Fruit fly (Drosophila melanogaster) whole organism, embryonic: ENCODE data around the gene CG2611.

ENCODE experiments used
- ATbp ChIP-seq: fragments of 200-800 bp; sonication (Bioruptor generic); optimal IDR thresholded peaks from 2 replicates; lab custom pipeline; 2017; ENCODE audit warnings: missing biosample characterization, mild to moderate bottlenecking, missing genetic modification characterization, missing genetic modification reagents
- CG10147 ChIP-seq: fragments of 200-800 bp; sonication (Bioruptor generic); optimal IDR thresholded peaks from 2 replicates; lab custom pipeline; 2019; ENCODE audit warnings: missing biosample characterization, mild to moderate bottlenecking, missing genetic modification characterization, moderate library complexity
- CG11560 ChIP-seq: fragments of 200-800 bp; sonication (Bioruptor generic); IDR thresholded peaks from 3 replicates; pipeline ENCODE4 v1.3.6; 2022; ENCODE audit warnings: missing biosample characterization, missing genetic modification characterization
- CG13624 ChIP-seq: fragments of 200-800 bp; sonication (Bioruptor generic); optimal IDR thresholded peaks from 2 replicates; lab custom pipeline; 2016; ENCODE audit warnings: missing biosample characterization, missing genetic modification characterization
- CG15514 ChIP-seq: fragments of 200-800 bp; sonication (Bioruptor generic); optimal IDR thresholded peaks from 3 replicates; lab custom pipeline; 2017; ENCODE audit warnings: missing biosample characterization, missing genetic modification characterization, mild to moderate bottlenecking, moderate library complexity, missing genetic modification reagents
- CG16779 ChIP-seq: fragments of 200-800 bp; sonication (Bioruptor generic); IDR thresholded peaks from 2 replicates; pipeline ENCODE4 v1.3.6; 2022; ENCODE audit warnings: missing biosample characterization, missing genetic modification characterization
- CG16863 ChIP-seq: fragments of 200-800 bp; sonication (Bioruptor generic); optimal IDR thresholded peaks from 3 replicates; lab custom pipeline; 2016; ENCODE audit warnings: missing biosample characterization, missing genetic modification characterization
- CG17385 ChIP-seq: fragments of 200-800 bp; sonication (Bioruptor generic); optimal IDR thresholded peaks from 3 replicates; lab custom pipeline; 2018; ENCODE audit warnings: missing biosample characterization, mild to moderate bottlenecking, missing genetic modification characterization
- CG18476 ChIP-seq: fragments of 200-800 bp; sonication (Bioruptor generic); optimal IDR thresholded peaks from 2 replicates; lab custom pipeline; 2016; ENCODE audit warnings: missing biosample characterization, mild to moderate bottlenecking, missing genetic modification characterization
- CG2202 ChIP-seq: fragments of 200-800 bp; sonication (Bioruptor generic); optimal IDR thresholded peaks from 2 replicates; lab custom pipeline; 2018; ENCODE audit warnings: missing biosample characterization, mild to moderate bottlenecking, missing genetic modification characterization
- CG2889 ChIP-seq: fragments of 200-800 bp; sonication (Bioruptor generic); IDR thresholded peaks from 3 replicates; pipeline ENCODE4 v1.3.6; 2022; ENCODE audit warnings: missing biosample characterization, missing genetic modification characterization
- CG31224 ChIP-seq: fragments of 200-800 bp; sonication (Bioruptor generic); IDR thresholded peaks from 2 replicates; pipeline ENCODE4 v1.3.6; 2022; ENCODE audit warnings: missing biosample characterization, missing genetic modification characterization
- CG34422 ChIP-seq: fragments of 200-800 bp; sonication (Bioruptor generic); IDR thresholded peaks from 3 replicates; pipeline ENCODE4 v1.3.6; 2022; ENCODE audit warnings: missing biosample characterization, missing genetic modification characterization
- CG3726 ChIP-seq: fragments of 200-800 bp; sonication (Bioruptor generic); IDR thresholded peaks from 3 replicates; pipeline ENCODE4, ENCODE4 v1.3.6; 2022; ENCODE audit warnings: missing biosample characterization, missing genetic modification characterization
- CG3995 ChIP-seq: fragments of 200-800 bp; sonication (Bioruptor generic); optimal IDR thresholded peaks from 3 replicates; lab custom pipeline; 2016; ENCODE audit warnings: missing biosample characterization, missing genetic modification characterization
- CG6791 ChIP-seq: fragments of 200-800 bp; sonication (Bioruptor generic); IDR thresholded peaks from 3 replicates; pipeline ENCODE4 v1.3.6; 2022; ENCODE audit warnings: missing biosample characterization, missing genetic modification characterization; ENCODE audit not compliant: partially characterized antibody
- CG8290 ChIP-seq, 3 experiments: fragments of 200-800 bp; sonication (Bioruptor generic); optimal IDR thresholded peaks; 2 replicates each; lab custom pipeline; 2016 to 2019; ENCODE audit warnings: missing biosample characterization in 3 of 3, missing genetic modification characterization in 3 of 3, mild to moderate bottlenecking in 2 of 3, moderate library complexity in 1 of 3
- CG8944 ChIP-seq: fragments of 200-800 bp; sonication (Bioruptor generic); optimal IDR thresholded peaks from 3 replicates; lab custom pipeline; 2016; ENCODE audit warnings: missing biosample characterization, missing genetic modification characterization
- CG9797 ChIP-seq: fragments of 200-800 bp; sonication (Bioruptor generic); optimal IDR thresholded peaks from 3 replicates; lab custom pipeline; 2018; ENCODE audit warnings: missing biosample characterization, mild to moderate bottlenecking, missing genetic modification characterization
- Ets97D ChIP-seq: fragments of 200-800 bp; sonication (Bioruptor generic); optimal IDR thresholded peaks from 3 replicates; lab custom pipeline; 2016; ENCODE audit warnings: missing biosample characterization, missing genetic modification characterization
- Gug ChIP-seq: fragments of 200-800 bp; sonication (Bioruptor generic); IDR thresholded peaks from 4 replicates; pipeline ENCODE4 v1.3.6; 2022; ENCODE audit warnings: missing biosample characterization, missing genetic modification characterization
- H15 ChIP-seq: fragments of 200-800 bp; sonication (Bioruptor generic); IDR thresholded peaks from 3 replicates; pipeline ENCODE4 v1.3.6; 2022; ENCODE audit warnings: missing biosample characterization, missing genetic modification characterization
- Lpt ChIP-seq: fragments of >200 bp; optimal IDR thresholded peaks from 2 replicates; lab custom pipeline; 2018; ENCODE audit warnings: missing biosample characterization, missing genetic modification characterization
- Mad ChIP-seq: fragments of 200-800 bp; sonication (Bioruptor generic); optimal IDR thresholded peaks from 2 replicates; lab custom pipeline; 2016; ENCODE audit warnings: missing biosample characterization, missing genetic modification characterization
- Mrtf ChIP-seq: fragments of 200-800 bp; sonication (Bioruptor generic); IDR thresholded peaks from 3 replicates; pipeline ENCODE4 v1.3.6; 2022; ENCODE audit warnings: missing biosample characterization, missing genetic modification characterization
- Nf-YB ChIP-seq: fragments of 200-800 bp; sonication (Bioruptor generic); optimal IDR thresholded peaks from 3 replicates; lab custom pipeline; 2019; ENCODE audit warnings: missing biosample characterization, mild to moderate bottlenecking, missing genetic modification characterization, moderate library complexity
- Rx ChIP-seq: fragments of 200-800 bp; sonication (Bioruptor generic); IDR thresholded peaks from 2 replicates; pipeline ENCODE4 v1.3.6; 2022; ENCODE audit warnings: missing biosample characterization, missing genetic modification characterization
- Sin3A ChIP-seq: fragments of >200 bp; optimal IDR thresholded peaks from 2 replicates; lab custom pipeline; 2018
- Taf1 ChIP-seq: fragments of 200-800 bp; sonication (Bioruptor generic); IDR thresholded peaks from 2 replicates; pipeline ENCODE4 v1.3.6; 2022; ENCODE audit warnings: missing biosample characterization, missing genetic modification characterization
- Xrp1 ChIP-seq: fragments of 200-800 bp; sonication (Bioruptor generic); IDR thresholded peaks from 2 replicates; pipeline ENCODE4 v1.3.6; 2022; ENCODE audit warnings: missing biosample characterization, missing genetic modification characterization
- ato ChIP-seq: fragments of 200-800 bp; sonication (Bioruptor generic); IDR thresholded peaks from 2 replicates; pipeline ENCODE4 v1.3.6; 2022; ENCODE audit warnings: missing biosample characterization, missing genetic modification characterization; ENCODE audit not compliant: partially characterized antibody
- ci ChIP-seq: fragments of 200-800 bp; sonication (Bioruptor generic); IDR thresholded peaks from 3 replicates; pipeline ENCODE4 v1.3.6; 2022; ENCODE audit warnings: missing biosample characterization, missing genetic modification characterization
- cwo ChIP-seq: fragments of 200-800 bp; sonication (Bioruptor generic); optimal IDR thresholded peaks from 3 replicates; lab custom pipeline; 2017; ENCODE audit warnings: missing biosample characterization, missing genetic modification characterization, mild to moderate bottlenecking, moderate library complexity, missing genetic modification reagents
- dan ChIP-seq: fragments of 200-800 bp; sonication (Bioruptor generic); IDR thresholded peaks from 2 replicates; pipeline ENCODE4 v1.3.6; 2022; ENCODE audit warnings: missing biosample characterization, missing genetic modification characterization
- danr ChIP-seq: fragments of 200-800 bp; sonication (Bioruptor generic); IDR thresholded peaks from 2 replicates; pipeline ENCODE4 v1.3.6; 2022; ENCODE audit warnings: missing biosample characterization, missing genetic modification characterization
- disco-r ChIP-seq: fragments of 200-800 bp; sonication (Bioruptor generic); optimal IDR thresholded peaks from 2 replicates; lab custom pipeline; 2016; ENCODE audit warnings: missing biosample characterization, missing genetic modification characterization
- dmrt99B ChIP-seq: fragments of 200-800 bp; sonication (Bioruptor generic); optimal IDR thresholded peaks from 2 replicates; lab custom pipeline; 2018; ENCODE audit warnings: missing biosample characterization, mild to moderate bottlenecking, missing genetic modification characterization, moderate library complexity
- dpn ChIP-seq, 2 experiments: fragments of 200-800 bp; sonication (Bioruptor generic); optimal IDR thresholded peaks; 3 replicates each; lab custom pipeline; 2016; ENCODE audit warnings: missing biosample characterization in 2 of 2, missing genetic modification characterization in 2 of 2
- fru ChIP-seq: fragments of >200 bp; optimal IDR thresholded peaks from 2 replicates; lab custom pipeline; 2017
- gcm2 ChIP-seq: fragments of 200-800 bp; sonication (Bioruptor generic); optimal IDR thresholded peaks from 2 replicates; lab custom pipeline; 2016; ENCODE audit warnings: missing biosample characterization, missing genetic modification characterization
- gro ChIP-seq: fragments of 200-800 bp; sonication (Bioruptor generic); optimal IDR thresholded peaks from 2 replicates; lab custom pipeline; 2016; ENCODE audit warnings: missing biosample characterization, missing genetic modification characterization
- kay ChIP-seq: fragments of 200-800 bp; sonication (Bioruptor generic); optimal IDR thresholded peaks from 2 replicates; lab custom pipeline; 2016; ENCODE audit warnings: missing biosample characterization, missing genetic modification characterization
- lola ChIP-seq, 3 experiments: fragments of >200 bp in 2 of 3; fragments of 200-800 bp in 1 of 3; sonication (Bioruptor generic) in 1 of 3; optimal IDR thresholded peaks; 2 replicates each; lab custom pipeline; 2017 to 2019; ENCODE audit warnings: missing biosample characterization in 3 of 3, missing genetic modification characterization in 3 of 3, mild to moderate bottlenecking in 1 of 3, moderate library complexity in 1 of 3
- nmo ChIP-seq: fragments of 200-800 bp; sonication (Bioruptor generic); optimal IDR thresholded peaks from 2 replicates; lab custom pipeline; 2018; ENCODE audit warnings: missing biosample characterization, mild to moderate bottlenecking, missing genetic modification characterization, moderate library complexity
- pzg ChIP-seq: fragments of 200-800 bp; sonication (Bioruptor generic); optimal IDR thresholded peaks from 3 replicates; lab custom pipeline; 2018; ENCODE audit warnings: missing biosample characterization, mild to moderate bottlenecking, missing genetic modification characterization, moderate library complexity
- shn ChIP-seq: fragments of 200-800 bp; sonication (Bioruptor generic); optimal IDR thresholded peaks from 3 replicates; lab custom pipeline; 2016; ENCODE audit warnings: missing biosample characterization, missing genetic modification characterization
- slbo ChIP-seq: fragments of 200-800 bp; sonication (Bioruptor generic); IDR thresholded peaks from 2 replicates; pipeline ENCODE4 v1.3.6; 2022; ENCODE audit warnings: missing biosample characterization, missing genetic modification characterization
- slou ChIP-seq: fragments of 200-800 bp; sonication (Bioruptor generic); optimal IDR thresholded peaks from 3 replicates; lab custom pipeline; 2016; ENCODE audit warnings: missing biosample characterization, missing genetic modification characterization
- sr ChIP-seq: fragments of 200-800 bp; sonication (Bioruptor generic); IDR thresholded peaks from 3 replicates; pipeline ENCODE4 v1.3.6; 2022; ENCODE audit warnings: missing biosample characterization, missing genetic modification characterization
- tio ChIP-seq: fragments of 200-800 bp; sonication (Bioruptor generic); optimal IDR thresholded peaks from 2 replicates; lab custom pipeline; 2017; ENCODE audit warnings: missing biosample characterization, missing genetic modification characterization, inconsistent platforms
- unpg ChIP-seq: fragments of 200-800 bp; sonication (Bioruptor generic); optimal IDR thresholded peaks from 3 replicates; lab custom pipeline; 2018; ENCODE audit warnings: missing biosample characterization, mild to moderate bottlenecking, missing genetic modification characterization, moderate library complexity
- vvl ChIP-seq: fragments of 200-800 bp; sonication (Bioruptor generic); IDR thresholded peaks from 2 replicates; pipeline ENCODE4 v1.3.6; 2022; ENCODE audit warnings: missing biosample characterization, missing genetic modification characterization
- z ChIP-seq: fragments of 200-800 bp; sonication (Bioruptor generic); IDR thresholded peaks from 3 replicates; pipeline ENCODE4 v1.3.6; 2022; ENCODE audit warnings: missing biosample characterization, missing genetic modification characterization

Gene CG2611

DNA sequence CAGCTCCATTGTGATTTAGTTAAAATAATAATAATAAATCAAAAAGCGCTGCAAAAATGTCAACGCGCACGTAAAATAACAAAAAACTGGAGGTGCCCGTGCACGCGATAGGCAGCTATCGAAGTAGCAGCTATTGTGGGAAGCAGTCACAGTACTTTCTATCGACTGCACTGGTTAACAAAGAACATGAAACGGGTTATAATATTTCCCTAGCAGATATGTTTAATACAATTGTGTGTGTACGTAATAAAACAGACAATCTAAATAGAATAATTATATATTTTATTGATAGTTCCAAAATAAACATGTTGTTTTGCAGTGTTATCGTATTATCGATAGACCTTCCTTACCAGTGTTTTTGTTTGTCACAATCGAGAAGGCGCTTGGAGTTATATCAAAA lies 25.9 kb downstream of the CG2611 start, which contains the start of the genes CG31678 and IKKepsilon (continued):
- TF ChIP-seq CG31224 (no peak; the same call in 1 of the 2 replicates), Nf-YB (GFP tag; lab: Kevin White, UChicago) (no peak), slbo (GFP tag; lab: Robert Waterston, UW) (peak; percentile 70), ato (GFP tag; lab: Robert Waterston, UW) (peak; percentile 83), CG16779 (no peak), Mrtf (no peak), CG6791 (peak; percentile 90), Mad (GFP tag; lab: Kevin White, UChicago) (peak; percentile 36), Taf1 (GFP tag; lab: Robert Waterston, UW) (no peak), CG8290 (GFP tag; optimal IDR thresholded peaks at IDR 0.05; lab: Kevin White, UChicago) (peak; percentile 2), CG8290 (tag; optimal IDR thresholded peaks at IDR 0.05; lab: Kevin White, UChicago) (no peak), slou (no peak), Rx (GFP tag; lab: Robert Waterston, UW) (no peak), H15 (GFP tag; lab: Robert Waterston, UW) (no peak), CG15514 (GFP tag; lab: Kevin White, UChicago) (peak; percentile 58), dmrt99B (tag; lab: Kevin White, UChicago) (no peak), nmo (GFP tag; lab: Kevin White, UChicago) (peak; percentile 66), dan (GFP tag; lab: Robert Waterston, UW) (no peak), CG17385 (no peak), CG13624 (GFP tag; lab: Kevin White, UChicago) (no peak), CG10147 (GFP tag; lab: Kevin White, UChicago) (peak; percentile 29), ci (peak; percentile 50; the same call in 1 of the 3 replicates), CG3726 (GFP tag; lab: Robert Waterston, UW) (no peak), CG9797 (peak; percentile 12), danr (no peak), CG11560 (tag; lab: Robert Waterston, UW) (no peak), sr (GFP tag; lab: Robert Waterston, UW) (no peak), CG16863 (GFP tag; lab: Kevin White, UChicago) (no peak)
- TF ChIP-seq, all 482 proteins: peak for 138

DNA sequence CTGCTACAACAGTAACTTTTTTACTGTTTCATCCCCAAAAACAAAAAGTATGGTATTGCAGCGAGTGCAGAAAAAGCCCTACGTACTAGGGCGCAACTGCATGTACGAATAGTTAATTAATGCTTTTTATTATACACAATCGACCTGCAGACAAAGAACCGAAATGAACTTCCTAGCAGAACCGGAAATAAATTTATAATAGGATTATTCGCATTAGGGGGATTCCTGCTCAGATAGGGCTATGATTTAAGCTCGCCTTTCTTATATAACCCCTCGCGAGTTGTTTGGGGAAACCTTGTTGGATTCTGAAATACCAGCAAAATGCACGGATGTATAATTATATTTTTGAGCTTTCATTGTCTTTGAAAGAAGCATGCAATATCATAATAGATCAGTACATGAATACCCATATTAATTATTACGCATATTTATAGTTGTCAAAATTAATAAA lies 31.7 kb downstream of the CG2611 start, which contains the start of gene Cen:
TSS of gene Cen (minus strand) at position 199 of the 451 bp plus-strand sequence.
- TF ChIP-seq CG34422 (GFP tag; lab: Robert Waterston, UW) (no peak), gcm2 (GFP tag; lab: Kevin White, UChicago) (no peak), CG8944 (GFP tag; lab: Kevin White, UChicago) (no peak), z (no peak), CG18476 (GFP tag; lab: Kevin White, UChicago) (peak; percentile 26), Ets97D (peak; percentile 58), Lpt (no peak), pzg (GFP tag; lab: Kevin White, UChicago) (peak; percentile 18), Mad (GFP tag; lab: Kevin White, UChicago) (peak; percentile 23), ATbp (GFP tag; lab: Kevin White, UChicago) (no peak), shn (GFP tag; lab: Kevin White, UChicago) (peak; percentile 27), CG3995 (GFP tag; lab: Kevin White, UChicago) (peak; percentile 67), tio (GFP tag; lab: Kevin White, UChicago) (peak; percentile 46), Xrp1 (no peak), Gug (GFP tag; lab: Robert Waterston, UW) (no peak), cwo (GFP tag; lab: Kevin White, UChicago) (no peak), dpn (GFP tag; optimal IDR thresholded peaks at IDR 0.05; lab: Kevin White, UChicago) (peak; percentile 22 to 39), kay (GFP tag; lab: Kevin White, UChicago) (no peak), unpg (GFP tag; lab: Kevin White, UChicago) (no peak), danr (no peak), CG2202 (no peak), fru (lab: Kevin White, UChicago) (no peak), gro (no peak), lola (GFP tag; optimal IDR thresholded peaks at IDR 0.05; lab: Kevin White, UChicago) (no peak), CG2889 (GFP tag; lab: Robert Waterston, UW) (no peak), disco-r (GFP tag; lab: Kevin White, UChicago) (no peak), vvl (GFP tag; lab: Robert Waterston, UW) (peak; percentile 60; the same call in 1 of the 2 replicates), Sin3A (lab: Kevin White, UChicago) (no peak)
